Worm (Caenorhabditis elegans) whole organism, L1 larva: Measurements from ENCODE around the gene sre-28.

Experiments
- aly-2 ChIP-seq: fragments of 150-350 bp; optimal IDR thresholded peaks from 2 replicates; lab custom pipeline; 2014; ENCODE audit warnings: missing biosample characterization, missing genetic modification characterization
- elt-3 ChIP-seq, 6 experiments: fragments of 150-350 bp in 1 of 6; sonication (generic microtip); optimal IDR thresholded peaks; 2 replicates each; lab custom pipeline; 2017 to 2018; ENCODE audit warnings: missing biosample characterization in 6 of 6, missing genetic modification characterization in 6 of 6, inconsistent platforms in 1 of 6
- fkh-4 ChIP-seq: sonication (generic microtip); optimal IDR thresholded peaks from 2 replicates; lab custom pipeline; 2016; ENCODE audit warnings: missing compliant biosample characterization, missing genetic modification characterization, borderline replicate concordance
- fkh-8 ChIP-seq: sonication (generic microtip); optimal IDR thresholded peaks from 2 replicates; lab custom pipeline; 2016; ENCODE audit warnings: mild to moderate bottlenecking, missing genetic modification characterization, missing compliant biosample characterization
- unc-30 ChIP-seq: sonication (generic microtip); optimal IDR thresholded peaks from 2 replicates; lab custom pipeline; 2017; ENCODE audit warnings: missing biosample characterization, missing genetic modification characterization
- unc-86 ChIP-seq: sonication (generic microtip); optimal IDR thresholded peaks from 2 replicates; lab custom pipeline; 2016; ENCODE audit warnings: missing genetic modification characterization, missing compliant biosample characterization

- no peak for TF ChIP-seq fkh-4
- no peak for TF ChIP-seq unc-86
- no peak for TF ChIP-seq aly-2 (tag; lab: Kevin White, UChicago)
- TF ChIP-seq elt-3 (tag; optimal IDR thresholded peaks at IDR 0.05; lab: Kevin White, UChicago), result no peak
- TF ChIP-seq unc-30 (tag; lab: Kevin White, UChicago), result no peak
- no peak for TF ChIP-seq fkh-8 (tag; lab: Kevin White, UChicago)
Measured at ce11 chrV:9943039-9943438, 1.2 kb upstream of the sre-28 start, which contains the start of gene fipr-12.
